Worm (Caenorhabditis elegans): Measurements from ENCODE around the gene T26A5.2.

DNA sequence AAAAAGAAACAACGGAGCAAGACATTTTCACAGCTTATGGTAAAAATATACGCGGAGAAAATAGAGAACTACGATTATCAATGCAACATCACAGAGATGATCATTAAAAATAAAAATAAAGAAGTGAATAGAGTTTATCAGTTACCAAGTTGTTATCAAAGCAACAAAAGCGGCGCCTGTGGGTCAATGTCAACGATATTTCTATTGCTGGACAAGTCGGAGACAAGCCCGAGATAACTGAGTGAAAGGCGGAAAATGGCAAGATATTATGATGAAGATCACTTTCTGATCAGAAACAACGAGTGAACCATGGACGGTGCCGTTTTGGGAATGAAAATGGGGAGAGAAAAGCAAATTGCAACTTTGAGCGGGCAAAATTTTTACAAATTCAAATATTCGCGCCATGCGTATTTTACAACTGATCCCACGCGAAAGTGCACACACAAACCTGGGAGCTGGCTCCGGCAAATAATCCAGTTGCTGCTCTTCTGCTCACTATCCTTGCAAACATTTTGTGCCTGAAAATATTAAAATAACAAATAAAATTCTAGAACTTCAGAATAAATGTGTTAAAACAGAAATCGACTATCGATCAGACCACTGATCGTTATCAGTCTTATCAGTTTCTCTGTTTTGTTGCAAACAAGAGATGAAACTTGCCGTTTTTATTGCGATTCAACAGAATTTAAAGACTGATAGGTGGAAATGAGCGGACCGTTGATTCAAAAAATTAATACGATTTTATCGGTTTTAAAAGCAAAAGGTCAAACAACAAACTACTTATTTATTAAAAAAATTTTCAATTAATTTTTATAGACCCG lies 24.6 kb upstream of the T26A5.2 start, which contains the start of gene mel-32:
- TF ChIP-seq ref-1 (GFP tag; conservative IDR thresholded peaks at IDR 0.05) (no peak), tab-1 (GFP tag; IDR thresholded peaks at IDR 0.05) (no peak), T22C8.4 (GFP tag; IDR thresholded peaks at IDR 0.05) (no peak), med-1 (GFP tag; optimal IDR thresholded peaks at IDR 0.05; ENCODE audit: insufficient read depth) (no peak)
